Worm (Caenorhabditis elegans) whole organism, L1 larva: ENCODE results near the gene C26B2.7.

Source experiments
- egl-27 ChIP-seq, 2 experiments: fragments of 150-350 bp in 1 of 2; sonication (generic microtip); optimal IDR thresholded peaks; 3 replicates each; lab custom pipeline; 2017 to 2018; ENCODE audit warnings: missing biosample characterization in 2 of 2, missing genetic modification characterization in 2 of 2, missing genetic modification reagents in 2 of 2
- jun-1 ChIP-seq: fragments of 150-350 bp; optimal IDR thresholded peaks from 2 replicates; lab custom pipeline; 2014; ENCODE audit warnings: missing biosample characterization, missing genetic modification reagents, missing genetic modification characterization
- nhr-11 ChIP-seq: fragments of 150-350 bp; optimal IDR thresholded peaks from 2 replicates; lab custom pipeline; 2014; ENCODE audit warnings: missing biosample characterization, missing genetic modification characterization
- nhr-237 ChIP-seq: fragments of 150-350 bp; optimal IDR thresholded peaks from 2 replicates; lab custom pipeline; 2014; ENCODE audit warnings: missing biosample characterization, missing genetic modification characterization
- nhr-71 ChIP-seq: sonication (generic microtip); optimal IDR thresholded peaks from 2 replicates; lab custom pipeline; 2016; ENCODE audit warnings: mild to moderate bottlenecking, missing genetic modification characterization, moderate library complexity, missing compliant biosample characterization
- nhr-77 ChIP-seq: fragments of 150-350 bp; optimal IDR thresholded peaks from 2 replicates; lab custom pipeline; 2014; ENCODE audit warnings: missing biosample characterization, missing genetic modification characterization
- sox-4 ChIP-seq: sonication (generic microtip); optimal IDR thresholded peaks from 2 replicates; lab custom pipeline; 2016; ENCODE audit warnings: missing genetic modification characterization, missing compliant biosample characterization
- tbx-2 ChIP-seq: sonication (generic microtip); optimal IDR thresholded peaks from 2 replicates; lab custom pipeline; 2016; ENCODE audit warnings: missing genetic modification characterization, missing compliant biosample characterization
- zag-1 ChIP-seq: fragments of 150-350 bp; optimal IDR thresholded peaks from 2 replicates; lab custom pipeline; 2014; ENCODE audit warnings: missing biosample characterization, missing genetic modification characterization
- ztf-11 ChIP-seq, 2 experiments: sonication (generic microtip); optimal IDR thresholded peaks; 2 replicates each; lab custom pipeline; 2016 to 2017; ENCODE audit warnings: missing genetic modification characterization in 2 of 2, missing biosample characterization in 1 of 2, missing compliant biosample characterization in 1 of 2

- peak; percentile 2 for TF ChIP-seq nhr-71 (tag; lab: Kevin White, UChicago)
- TF ChIP-seq nhr-11 (tag; lab: Kevin White, UChicago): no peak
- TF ChIP-seq zag-1 (tag; lab: Kevin White, UChicago): no peak
- TF ChIP-seq nhr-77: no peak
- TF ChIP-seq sox-4 (tag; lab: Kevin White, UChicago): no peak
- no peak for TF ChIP-seq jun-1 (tag; lab: Kevin White, UChicago)
- TF ChIP-seq tbx-2 (tag; lab: Kevin White, UChicago): no peak
- no peak for TF ChIP-seq ztf-11 (tag; optimal IDR thresholded peaks at IDR 0.05; lab: Kevin White, UChicago)
- TF ChIP-seq egl-27 (tag; optimal IDR thresholded peaks at IDR 0.05; lab: Kevin White, UChicago): no peak
- no peak for TF ChIP-seq nhr-237 (tag; lab: Kevin White, UChicago)
Observed at ce11 chrIV:8042897-8043296, 26.8 kb downstream of the C26B2.7 start.
